Fruit fly (Drosophila melanogaster) whole organism, pupa: ENCODE results near the gene Pdf.

Source experiments
- CG13204 ChIP-seq: fragments of 200-800 bp; sonication (Bioruptor generic); optimal IDR thresholded peaks from 2 replicates; lab custom pipeline; 2018; ENCODE audit warnings: missing biosample characterization, mild to moderate bottlenecking, missing genetic modification characterization, moderate library complexity
- CG9948 ChIP-seq: fragments of 200-800 bp; sonication (Bioruptor generic); optimal IDR thresholded peaks from 2 replicates; lab custom pipeline; 2018; ENCODE audit warnings: missing biosample characterization, mild to moderate bottlenecking, missing genetic modification characterization, moderate library complexity

DNA sequence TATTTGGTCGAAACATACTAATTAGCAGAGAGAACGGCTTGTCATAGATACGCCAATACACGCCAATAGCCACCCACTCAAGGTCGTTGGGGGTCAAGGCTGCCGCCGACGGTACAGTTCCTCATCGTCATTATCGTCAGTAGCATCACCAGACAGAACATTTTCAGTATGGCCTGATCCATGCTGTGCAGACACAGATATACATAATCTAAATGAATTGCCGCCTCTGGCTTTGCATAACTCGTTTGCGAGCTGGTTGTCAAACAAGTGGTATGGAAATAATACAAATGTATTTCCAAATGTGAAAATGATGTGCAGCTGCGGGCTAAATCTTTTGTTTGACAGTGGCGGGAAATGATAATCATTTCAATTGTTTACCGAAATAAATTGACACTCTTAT, 7.2 kb upstream of the Pdf start:
- TF ChIP-seq CG9948 (no peak), CG13204 (no peak)
